Fruit fly (Drosophila melanogaster): ENCODE measurements around the gene CG14397.

DNA sequence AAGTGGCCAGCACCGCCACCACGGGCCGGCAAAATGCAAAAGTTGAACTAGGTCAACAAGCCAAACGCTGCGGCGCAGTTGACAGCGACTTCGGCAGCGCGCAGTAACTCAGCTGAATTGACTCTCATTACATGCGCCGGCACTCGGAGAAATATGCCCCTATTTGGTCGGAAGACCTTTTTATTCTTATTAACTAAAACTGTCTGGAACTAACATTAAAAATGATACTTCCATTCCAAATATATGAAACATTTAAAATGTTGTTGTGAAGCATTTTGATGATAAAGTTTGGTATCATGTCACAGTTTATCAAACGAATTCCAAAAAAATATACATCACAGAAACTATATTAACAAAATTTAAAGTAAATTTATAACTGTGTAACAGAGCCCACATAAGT is 23.9 kb upstream of the CG14397 start:
- no peak for TF ChIP-seq ey (GFP tag; optimal IDR thresholded peaks at IDR 0.05)
- no peak for TF ChIP-seq Dif (GFP tag; optimal IDR thresholded peaks at IDR 0.05; ENCODE audit: partially characterized antibody)
- TF ChIP-seq Myc (optimal IDR thresholded peaks at IDR 0.05): no peak
- TF ChIP-seq pan (optimal IDR thresholded peaks at IDR 0.05): no peak
- no peak for TF ChIP-seq h (GFP tag; optimal IDR thresholded peaks at IDR 0.05)
- TF ChIP-seq Sp1 (GFP tag; optimal IDR thresholded peaks at IDR 0.05): no peak
- TF ChIP-seq Hnf4 (GFP tag; optimal IDR thresholded peaks at IDR 0.05): no peak
- no peak for TF ChIP-seq Dfd (GFP tag; optimal IDR thresholded peaks at IDR 0.05)
- TF ChIP-seq sv (GFP tag; optimal IDR thresholded peaks at IDR 0.05): no peak
